Fruit fly (Drosophila melanogaster) whole organism, embryonic: Measurements from ENCODE around the gene Dpy-30L1.

Experiments used
- Awh ChIP-seq: fragments of 200-800 bp; sonication (Bioruptor generic); IDR thresholded peaks from 2 replicates; pipeline ENCODE4, ENCODE4 v1.3.6; 2022; ENCODE audit warnings: missing biosample characterization, missing genetic modification characterization
- B-H2 ChIP-seq: fragments of 200-800 bp; sonication (Bioruptor generic); optimal IDR thresholded peaks from 2 replicates; lab custom pipeline; 2018; ENCODE audit warnings: missing biosample characterization, mild to moderate bottlenecking, missing genetic modification characterization
- CG10959 ChIP-seq: fragments of 200-800 bp; sonication (Bioruptor generic); IDR thresholded peaks from 2 replicates; pipeline ENCODE4 v1.3.6; 2022; ENCODE audit warnings: missing biosample characterization, missing genetic modification characterization
- CG11247 ChIP-seq: fragments of 200-800 bp; sonication (Bioruptor generic); IDR thresholded peaks from 2 replicates; pipeline ENCODE4 v1.3.6; 2022; ENCODE audit warnings: missing biosample characterization, missing genetic modification characterization
- CG11456 ChIP-seq: fragments of 200-800 bp; sonication (Bioruptor generic); IDR thresholded peaks from 3 replicates; pipeline ENCODE4 v1.3.6; 2022; ENCODE audit warnings: missing biosample characterization, missing genetic modification characterization
- CG11560 ChIP-seq: fragments of 200-800 bp; sonication (Bioruptor generic); IDR thresholded peaks from 3 replicates; pipeline ENCODE4 v1.3.6; 2022; ENCODE audit warnings: missing biosample characterization, missing genetic modification characterization
- CG12071 ChIP-seq: fragments of 200-800 bp; sonication (Bioruptor generic); optimal IDR thresholded peaks from 3 replicates; lab custom pipeline; 2018; ENCODE audit warnings: missing biosample characterization, mild to moderate bottlenecking, missing genetic modification characterization
- CG12104 ChIP-seq: fragments of 200-800 bp; sonication (Bioruptor generic); optimal IDR thresholded peaks from 3 replicates; lab custom pipeline; 2016; ENCODE audit warnings: missing biosample characterization, missing genetic modification characterization
- CG12299 ChIP-seq: fragments of 200-800 bp; sonication (Bioruptor generic); optimal IDR thresholded peaks from 2 replicates; lab custom pipeline; 2018; ENCODE audit warnings: missing biosample characterization, mild to moderate bottlenecking, missing genetic modification characterization
- CG17385 ChIP-seq: fragments of 200-800 bp; sonication (Bioruptor generic); optimal IDR thresholded peaks from 3 replicates; lab custom pipeline; 2018; ENCODE audit warnings: missing biosample characterization, mild to moderate bottlenecking, missing genetic modification characterization
- CG2199 ChIP-seq: fragments of 200-800 bp; sonication (Bioruptor generic); IDR thresholded peaks from 3 replicates; pipeline ENCODE4 v1.3.6; 2022; ENCODE audit warnings: missing biosample characterization, missing genetic modification characterization
- CG30403 ChIP-seq: fragments of 200-800 bp; sonication (Bioruptor generic); optimal IDR thresholded peaks from 3 replicates; lab custom pipeline; 2016; ENCODE audit warnings: missing biosample characterization, missing genetic modification characterization
- CG3065 ChIP-seq: fragments of 200-800 bp; sonication (Bioruptor generic); optimal IDR thresholded peaks from 2 replicates; lab custom pipeline; 2016; ENCODE audit warnings: missing biosample characterization, missing genetic modification characterization
- CG3407 ChIP-seq: fragments of 200-800 bp; sonication (Bioruptor generic); optimal IDR thresholded peaks from 2 replicates; lab custom pipeline; 2018; ENCODE audit warnings: missing biosample characterization, mild to moderate bottlenecking, missing genetic modification characterization
- CG4404 ChIP-seq: fragments of 200-800 bp; sonication (Bioruptor generic); IDR thresholded peaks from 2 replicates; pipeline ENCODE4 v1.3.6; 2022; ENCODE audit warnings: missing biosample characterization, missing genetic modification characterization
- CG4707 ChIP-seq: fragments of 200-800 bp; sonication (Bioruptor generic); optimal IDR thresholded peaks from 2 replicates; lab custom pipeline; 2018; ENCODE audit warnings: missing biosample characterization, mild to moderate bottlenecking, missing genetic modification characterization, moderate library complexity
- CG5245 ChIP-seq: fragments of 200-800 bp; sonication (Bioruptor generic); optimal IDR thresholded peaks from 3 replicates; lab custom pipeline; 2016; ENCODE audit warnings: missing biosample characterization, missing genetic modification characterization
- CG6689 ChIP-seq: fragments of 200-800 bp; sonication (Bioruptor generic); IDR thresholded peaks from 2 replicates; pipeline ENCODE4 v1.3.6; 2022; ENCODE audit warnings: missing biosample characterization, missing genetic modification characterization
- CG6854 ChIP-seq: fragments of 200-800 bp; sonication (Bioruptor generic); optimal IDR thresholded peaks from 3 replicates; lab custom pipeline; 2017; ENCODE audit warnings: missing biosample characterization, mild to moderate bottlenecking, missing genetic modification characterization
- CG7963 ChIP-seq: fragments of 200-800 bp; sonication (Bioruptor generic); IDR thresholded peaks from 3 replicates; pipeline ENCODE4 v1.3.6; 2022; ENCODE audit warnings: missing biosample characterization, missing genetic modification characterization; ENCODE audit not compliant: partially characterized antibody
- CG8944 ChIP-seq: fragments of 200-800 bp; sonication (Bioruptor generic); optimal IDR thresholded peaks from 3 replicates; lab custom pipeline; 2016; ENCODE audit warnings: missing biosample characterization, missing genetic modification characterization
- Deaf1 ChIP-seq: fragments of 200-800 bp; optimal IDR thresholded peaks from 3 replicates; lab custom pipeline; 2019; ENCODE audit warnings: missing biosample characterization, mild to moderate bottlenecking, missing genetic modification characterization, moderate library complexity
- Dfd ChIP-seq, 2 experiments: fragments of >200 bp; optimal IDR thresholded peaks; 2 replicates each; lab custom pipeline; 2017; ENCODE audit warnings: missing biosample characterization in 2 of 2, missing genetic modification characterization in 2 of 2
- Doc3 ChIP-seq: fragments of 200-800 bp; sonication (Bioruptor generic); IDR thresholded peaks from 3 replicates; pipeline ENCODE4 v1.3.6; 2022; ENCODE audit warnings: missing biosample characterization, missing genetic modification characterization; ENCODE audit not compliant: partially characterized antibody
- GATAe ChIP-seq: fragments of 200-800 bp; sonication (Bioruptor generic); conservative IDR thresholded peaks from 2 replicates; pipeline ENCODE4 v1.3.6; 2022; ENCODE audit warnings: missing biosample characterization, missing genetic modification characterization
- Hand ChIP-seq: fragments of 200-800 bp; sonication (Bioruptor generic); optimal IDR thresholded peaks from 2 replicates; lab custom pipeline; 2017; ENCODE audit warnings: mild to moderate bottlenecking, missing biosample characterization, missing genetic modification reagents, missing genetic modification characterization
- Hey ChIP-seq: fragments of 200-800 bp; sonication (Bioruptor generic); optimal IDR thresholded peaks from 3 replicates; lab custom pipeline; 2018; ENCODE audit warnings: missing biosample characterization, mild to moderate bottlenecking, missing genetic modification characterization
- Lpt ChIP-seq: fragments of >200 bp; optimal IDR thresholded peaks from 2 replicates; lab custom pipeline; 2018; ENCODE audit warnings: missing biosample characterization, missing genetic modification characterization
- Nf-YB ChIP-seq: fragments of 200-800 bp; sonication (Bioruptor generic); optimal IDR thresholded peaks from 3 replicates; lab custom pipeline; 2019; ENCODE audit warnings: missing biosample characterization, mild to moderate bottlenecking, missing genetic modification characterization, moderate library complexity
- Ravus ChIP-seq: fragments of 200-800 bp; sonication (Bioruptor generic); IDR thresholded peaks from 2 replicates; pipeline ENCODE4 v1.3.6; 2022; ENCODE audit warnings: missing biosample characterization, missing genetic modification characterization
- TFAM ChIP-seq: fragments of 200-800 bp; sonication (Bioruptor generic); optimal IDR thresholded peaks from 2 replicates; lab custom pipeline; 2017; ENCODE audit warnings: missing biosample characterization, missing genetic modification characterization, inconsistent platforms
- amos ChIP-seq: fragments of 200-800 bp; sonication (Bioruptor generic); IDR thresholded peaks from 2 replicates; pipeline ENCODE4 v1.3.6; 2022; ENCODE audit warnings: missing biosample characterization, missing genetic modification characterization; ENCODE audit not compliant: partially characterized antibody
- bcd ChIP-seq: fragments of 200-800 bp; sonication (Bioruptor generic); optimal IDR thresholded peaks from 2 replicates; lab custom pipeline; 2017; ENCODE audit warnings: missing biosample characterization, mild to moderate bottlenecking, missing genetic modification characterization
- bsh ChIP-seq, 2 experiments: fragments of 200-800 bp; sonication (Bioruptor generic); optimal IDR thresholded peaks; 2 replicates each; lab custom pipeline; 2017 to 2018; ENCODE audit warnings: mild to moderate bottlenecking in 2 of 2, missing biosample characterization in 2 of 2, missing genetic modification characterization in 2 of 2, moderate library complexity in 1 of 2
- cad ChIP-seq: fragments of >200 bp; optimal IDR thresholded peaks from 2 replicates; lab custom pipeline; 2017; ENCODE audit warnings: missing biosample characterization, missing genetic modification characterization
- crc ChIP-seq: fragments of 200-800 bp; sonication (Bioruptor generic); optimal IDR thresholded peaks from 2 replicates; lab custom pipeline; 2016; ENCODE audit warnings: missing biosample characterization, missing genetic modification characterization
- dpn ChIP-seq, 2 experiments: fragments of 200-800 bp; sonication (Bioruptor generic); optimal IDR thresholded peaks; 3 replicates each; lab custom pipeline; 2016; ENCODE audit warnings: missing biosample characterization in 2 of 2, missing genetic modification characterization in 2 of 2
- fd64A ChIP-seq: fragments of 200-800 bp; sonication (Bioruptor generic); optimal IDR thresholded peaks from 3 replicates; lab custom pipeline; 2018; ENCODE audit warnings: missing biosample characterization, mild to moderate bottlenecking, missing genetic modification characterization
- gsb-n ChIP-seq: fragments of 200-800 bp; sonication (Bioruptor generic); optimal IDR thresholded peaks from 3 replicates; lab custom pipeline; 2018; ENCODE audit warnings: missing biosample characterization, mild to moderate bottlenecking, missing genetic modification characterization
- knrl ChIP-seq: fragments of 200-800 bp; sonication (Bioruptor generic); IDR thresholded peaks from 3 replicates; pipeline ENCODE4 v1.3.6; 2022; ENCODE audit warnings: missing biosample characterization, missing genetic modification characterization; ENCODE audit not compliant: partially characterized antibody
- luna ChIP-seq: fragments of 200-800 bp; sonication (Bioruptor generic); optimal IDR thresholded peaks from 2 replicates; lab custom pipeline; 2016; ENCODE audit warnings: missing biosample characterization, missing genetic modification characterization
- phol ChIP-seq: fragments of 200-800 bp; sonication (Bioruptor generic); optimal IDR thresholded peaks from 3 replicates; lab custom pipeline; 2018; ENCODE audit warnings: missing biosample characterization, mild to moderate bottlenecking, missing genetic modification characterization, moderate library complexity
- prd ChIP-seq, 3 experiments: fragments of >200 bp in 2 of 3; fragments of 200-800 bp in 1 of 3; sonication (Bioruptor generic) in 1 of 3; optimal IDR thresholded peaks in 2 of 3; IDR thresholded peaks in 1 of 3; 2 replicates in 2 of 3; 3 replicates in 1 of 3; pipeline versions ENCODE4 v1.3.6 to Lab custom; 2017 to 2022; ENCODE audit warnings: missing biosample characterization in 1 of 3, missing genetic modification characterization in 1 of 3
- repo ChIP-seq: fragments of 200-800 bp; sonication (Bioruptor generic); optimal IDR thresholded peaks from 2 replicates; lab custom pipeline; 2016; ENCODE audit warnings: missing biosample characterization, missing genetic modification characterization
- sens-2 ChIP-seq: fragments of 200-800 bp; sonication (Bioruptor generic); IDR thresholded peaks from 2 replicates; pipeline ENCODE4 v1.3.6; 2022; ENCODE audit warnings: missing biosample characterization, missing genetic modification characterization
- so ChIP-seq: fragments of 200-800 bp; sonication (Bioruptor generic); IDR thresholded peaks from 3 replicates; pipeline ENCODE4 v1.3.6; 2022; ENCODE audit warnings: missing biosample characterization, missing genetic modification characterization
- sr ChIP-seq: fragments of 200-800 bp; sonication (Bioruptor generic); IDR thresholded peaks from 3 replicates; pipeline ENCODE4 v1.3.6; 2022; ENCODE audit warnings: missing biosample characterization, missing genetic modification characterization
- stwl ChIP-seq: fragments of 200-800 bp; sonication (Bioruptor generic); optimal IDR thresholded peaks from 3 replicates; lab custom pipeline; 2018; ENCODE audit warnings: missing biosample characterization, mild to moderate bottlenecking, missing genetic modification characterization, moderate library complexity
- tll ChIP-seq, 2 experiments: fragments of 200-800 bp in 1 of 2; fragments of >200 bp in 1 of 2; sonication (Bioruptor generic) in 1 of 2; optimal IDR thresholded peaks; 2 replicates each; lab custom pipeline; 2017 to 2019; ENCODE audit warnings: missing biosample characterization in 2 of 2, missing genetic modification characterization in 2 of 2, mild to moderate bottlenecking in 1 of 2, moderate library complexity in 1 of 2
- zen ChIP-seq: fragments of 200-800 bp; sonication (Bioruptor generic); optimal IDR thresholded peaks from 3 replicates; lab custom pipeline; 2018; ENCODE audit warnings: missing biosample characterization, mild to moderate bottlenecking, missing genetic modification characterization, moderate library complexity

The Dpy-30L1 gene

dm6 chr2L:10703281-10703680, 29.2 kb upstream of the Dpy-30L1 start, which contains the start of gene CG6415 (continued):
- peak; percentile 65 for TF ChIP-seq CG12071
- peak; percentile 34 for TF ChIP-seq fd64A (GFP tag; lab: Kevin White, UChicago)
- 0 out of 3 replicates have a peak, but pooled peaks have one; percentile 40 for TF ChIP-seq CG11560 (tag; lab: Robert Waterston, UW)
- TF ChIP-seq CG12299 = no peak
- TF ChIP-seq Dfd (GFP tag; optimal IDR thresholded peaks at IDR 0.05; lab: Kevin White, UChicago) = no peak
- TF ChIP-seq Doc3 (GFP tag; lab: Robert Waterston, UW) = no peak
- peak; percentile 81 for TF ChIP-seq zen
- TF ChIP-seq CG8944 = peak; percentile 60
- TF ChIP-seq so = peak; percentile 76
- peak; percentile 79 for TF ChIP-seq phol (tag; lab: Kevin White, UChicago)
- peak; percentile 36 for TF ChIP-seq TFAM (GFP tag; lab: Kevin White, UChicago)
- TF ChIP-seq B-H2 = no peak
- no peak for TF ChIP-seq tll (GFP tag; optimal IDR thresholded peaks at IDR 0.05; lab: Kevin White, UChicago)
- no peak for TF ChIP-seq Hand (GFP tag; lab: Kevin White, UChicago)
- TF ChIP-seq sr (GFP tag; lab: Robert Waterston, UW) = no peak
- peak; percentile 66 for TF ChIP-seq CG4404 (GFP tag; lab: Robert Waterston, UW)
- TF ChIP-seq sens-2 (GFP tag; lab: Robert Waterston, UW) = 0 out of 2 replicates have a peak, but pooled peaks have one; percentile 50
- peak; percentile 52 for TF ChIP-seq crc (GFP tag; lab: Kevin White, UChicago)
- peak; percentile 62 for TF ChIP-seq CG3407 (GFP tag; lab: Kevin White, UChicago)
- peak; percentile 63 for TF ChIP-seq CG6689 (GFP tag; lab: Robert Waterston, UW)
- TF ChIP-seq CG7963 (GFP tag; lab: Robert Waterston, UW) = no peak
- TF ChIP-seq repo (GFP tag; lab: Kevin White, UChicago) = peak; percentile 66
- peak; percentile 38; the same call in 1 of the 2 replicates for TF ChIP-seq CG10959 (GFP tag; lab: Robert Waterston, UW)
- no peak for TF ChIP-seq luna (GFP tag; lab: Kevin White, UChicago)
- no peak for TF ChIP-seq Lpt (GFP tag; lab: Kevin White, UChicago)
- peak; percentile 69 for TF ChIP-seq CG30403
- no peak for TF ChIP-seq CG4707
- no peak for TF ChIP-seq stwl
- TF ChIP-seq CG12104 = peak; percentile 54
- peak; percentile 53 for TF ChIP-seq CG5245
- TF ChIP-seq Awh = peak; percentile 76
- TF ChIP-seq amos (GFP tag; lab: Robert Waterston, UW) = no peak
- TF ChIP-seq bsh (GFP tag; optimal IDR thresholded peaks at IDR 0.05; lab: Kevin White, UChicago) = peak in 1 of 2 experiments; percentile 83
- peak; percentile 70 for TF ChIP-seq CG11247 (GFP tag; lab: Robert Waterston, UW)
- TF ChIP-seq prd (optimal IDR thresholded peaks at IDR 0.05; lab: Kevin White, UChicago) = no peak
- TF ChIP-seq prd (GFP tag; IDR thresholded peaks at IDR 0.05; lab: Robert Waterston, UW) = peak; percentile 89
- TF ChIP-seq GATAe (GFP tag; lab: Robert Waterston, UW) = peak; percentile 44; the same call in 1 of the 2 replicates
- peak; percentile 70 for TF ChIP-seq gsb-n
- TF ChIP-seq Deaf1 = no peak
- no peak for TF ChIP-seq CG3065 (GFP tag; lab: Kevin White, UChicago)
- peak; percentile 63 for TF ChIP-seq CG17385
- peak; percentile 75 to 77 for TF ChIP-seq dpn (GFP tag; optimal IDR thresholded peaks at IDR 0.05; lab: Kevin White, UChicago)
- peak; percentile 48 for TF ChIP-seq Nf-YB (GFP tag; lab: Kevin White, UChicago)
- no peak for TF ChIP-seq Hey
- TF ChIP-seq bcd (GFP tag; lab: Kevin White, UChicago) = peak; percentile 78
- no peak for TF ChIP-seq CG2199 (GFP tag; lab: Robert Waterston, UW)
- TF ChIP-seq CG11456 = peak; percentile 78
- TF ChIP-seq Ravus (GFP tag; lab: Robert Waterston, UW) = peak; percentile 4; the same call in 1 of the 2 replicates
- TF ChIP-seq cad (GFP tag; lab: Kevin White, UChicago) = no peak
- TF ChIP-seq knrl (GFP tag; lab: Robert Waterston, UW) = no peak
- peak; percentile 47 for TF ChIP-seq CG6854 (GFP tag; lab: Kevin White, UChicago)
